Fruit fly (Drosophila melanogaster): ENCODE results near the gene CG9743.

Gene CG9743

DNA sequence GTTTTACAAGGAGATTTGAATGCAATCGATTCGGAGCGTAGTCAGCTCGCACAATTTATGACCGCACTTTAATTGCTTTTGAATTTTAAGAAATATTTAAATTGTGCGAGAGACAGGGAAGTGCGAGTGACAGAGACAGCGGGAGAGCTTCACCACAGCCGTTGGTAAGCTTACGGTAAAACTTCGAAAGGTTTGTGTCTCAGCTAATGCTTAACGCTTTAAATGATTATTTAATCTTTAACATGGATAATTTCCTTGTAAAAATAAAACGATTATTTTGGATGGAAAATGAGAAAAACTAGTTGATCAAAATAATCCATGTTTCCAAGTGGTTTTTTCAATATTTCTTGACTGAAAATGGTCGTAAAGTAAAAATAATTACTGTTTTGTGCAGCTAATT is 52.2 kb downstream of the CG9743 start:
- TF ChIP-seq Myc (optimal IDR thresholded peaks at IDR 0.05): peak; percentile 8
- TF ChIP-seq Hr78 (GFP tag; optimal IDR thresholded peaks at IDR 0.05): no peak
- no peak for TF ChIP-seq jim (GFP tag; optimal IDR thresholded peaks at IDR 0.05)

DNA sequence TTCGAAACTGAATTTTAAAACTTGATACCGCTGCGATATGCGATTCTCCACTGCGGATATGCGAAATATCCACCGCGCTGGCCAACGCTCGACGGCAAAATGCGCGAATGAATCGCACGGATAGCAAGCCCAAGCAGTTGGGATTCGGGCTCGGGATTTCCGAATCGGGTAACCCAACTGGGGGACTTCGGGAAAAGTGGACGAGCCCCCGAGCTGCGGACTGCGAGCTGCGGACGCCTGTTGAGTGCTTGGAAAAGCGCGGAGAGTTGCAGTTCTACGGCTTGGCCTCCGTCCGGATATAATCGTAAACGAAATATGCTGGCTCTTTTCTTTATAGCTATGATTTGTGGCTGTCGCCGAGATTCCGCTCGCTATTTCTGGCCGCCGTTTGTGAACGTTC is 53.3 kb downstream of the CG9743 start, which contains the start of gene AdoR:
TSS of gene AdoR (minus strand) at position 101 of the 400 bp plus-strand sequence.
- TF ChIP-seq Hr78 (GFP tag; optimal IDR thresholded peaks at IDR 0.05): no peak
- TF ChIP-seq Jra (GFP tag; optimal IDR thresholded peaks at IDR 0.05): no peak
- no peak for TF ChIP-seq Hr83 (GFP tag; optimal IDR thresholded peaks at IDR 0.05; ENCODE audit: poor library complexity, severe bottlenecking)
- no peak for TF ChIP-seq CG9705 (GFP tag; optimal IDR thresholded peaks at IDR 0.05)
- TF ChIP-seq foxo (GFP tag; optimal IDR thresholded peaks at IDR 0.05): no peak
- no peak for TF ChIP-seq CG32264 (GFP tag; optimal IDR thresholded peaks at IDR 0.05)
- TF ChIP-seq br (GFP tag; optimal IDR thresholded peaks at IDR 0.05): no peak
- no peak for TF ChIP-seq lola (GFP tag; optimal IDR thresholded peaks at IDR 0.05)
- no peak for TF ChIP-seq Dif (GFP tag; optimal IDR thresholded peaks at IDR 0.05; ENCODE audit: partially characterized antibody)
- no peak for TF ChIP-seq Dfd (GFP tag; optimal IDR thresholded peaks at IDR 0.05)
- no peak for TF ChIP-seq dl (GFP tag; optimal IDR thresholded peaks at IDR 0.05; ENCODE audit: insufficient read depth in 1 of 2, partially characterized antibody in 2 of 2)
- TF ChIP-seq dmrt93B (GFP tag; optimal IDR thresholded peaks at IDR 0.05): no peak

Measured in whole organism, wandering third instar larva.